Worm (Caenorhabditis elegans) whole organism, late embryonic: ENCODE data around the gene C16C8.21.
A peak's percentile ranks its signal among the peaks of the same experiment; 100 is the strongest.

Experiments
- C08G9.2 ChIP-seq: sonication (generic microtip); optimal IDR thresholded peaks from 2 replicates; lab custom pipeline; 2016; ENCODE audit warnings: mild to moderate bottlenecking, missing genetic modification characterization, moderate library complexity, missing compliant biosample characterization
- F13H6.1 ChIP-seq: sonication (generic microtip); optimal IDR thresholded peaks from 2 replicates; lab custom pipeline; 2016; ENCODE audit warnings: missing genetic modification characterization, missing compliant biosample characterization
- K02D7.2 ChIP-seq: sonication (generic microtip); optimal IDR thresholded peaks from 2 replicates; lab custom pipeline; 2017; ENCODE audit warnings: mild to moderate bottlenecking, missing genetic modification characterization, missing compliant biosample characterization
- K09A11.1 ChIP-seq: sonication (generic microtip); optimal IDR thresholded peaks from 2 replicates; lab custom pipeline; 2017; ENCODE audit warnings: antibody characterized with exemption, mild to moderate bottlenecking, missing genetic modification characterization, missing compliant biosample characterization; ENCODE audit not compliant: insufficient read depth
- Y22D7AL.16 ChIP-seq: sonication (generic microtip); optimal IDR thresholded peaks from 2 replicates; lab custom pipeline; 2016; ENCODE audit warnings: missing genetic modification characterization, missing compliant biosample characterization
- ahr-1 ChIP-seq: sonication (generic microtip); optimal IDR thresholded peaks from 2 replicates; lab custom pipeline; 2016; ENCODE audit warnings: missing genetic modification characterization, missing compliant biosample characterization
- ama-1 ChIP-seq: fragments of 150-350 bp; optimal IDR thresholded peaks from 2 replicates; lab custom pipeline; 2014
- ceh-14 ChIP-seq: sonication (generic microtip); optimal IDR thresholded peaks from 2 replicates; lab custom pipeline; 2016; ENCODE audit warnings: missing genotype, missing genetic modification characterization, missing compliant biosample characterization
- ceh-19 ChIP-seq: fragments of 200-800 bp; sonication (Bioruptor generic); optimal IDR thresholded peaks from 2 replicates; lab custom pipeline; 2018; ENCODE audit warnings: mild to moderate bottlenecking, missing genetic modification characterization, missing compliant biosample characterization
- ceh-2 ChIP-seq: sonication (generic microtip); optimal IDR thresholded peaks from 2 replicates; lab custom pipeline; 2016; ENCODE audit warnings: missing genotype, missing genetic modification characterization, missing compliant biosample characterization
- ceh-22 ChIP-seq: sonication (generic microtip); optimal IDR thresholded peaks from 2 replicates; lab custom pipeline; 2017; ENCODE audit warnings: missing biosample characterization, missing genetic modification characterization
- ceh-30 ChIP-seq: fragments of 150-350 bp; optimal IDR thresholded peaks from 2 replicates; lab custom pipeline; 2014; ENCODE audit warnings: missing biosample characterization, missing genetic modification characterization
- ceh-31 ChIP-seq: sonication (generic microtip); optimal IDR thresholded peaks from 2 replicates; lab custom pipeline; 2016; ENCODE audit warnings: missing genetic modification characterization, missing compliant biosample characterization
- ceh-45 ChIP-seq: fragments of 200-800 bp; sonication (Bioruptor generic); IDR thresholded peaks from 2 replicates; pipeline ENCODE4 v1.3.6; 2022; ENCODE audit warnings: missing genetic modification reagents, missing genetic modification characterization, missing compliant biosample characterization
- ceh-48 ChIP-seq: sonication (generic microtip); optimal IDR thresholded peaks from 2 replicates; lab custom pipeline; 2016; ENCODE audit warnings: missing genetic modification characterization, inconsistent platforms, missing compliant biosample characterization
- ceh-6 ChIP-seq: fragments of 200-800 bp; sonication (Bioruptor generic); optimal IDR thresholded peaks from 2 replicates; lab custom pipeline; 2018; ENCODE audit warnings: mild to moderate bottlenecking, missing genetic modification characterization, missing compliant biosample characterization
- dmd-4 ChIP-seq: sonication (generic microtip); optimal IDR thresholded peaks from 2 replicates; lab custom pipeline; 2016; ENCODE audit warnings: borderline replicate concordance, missing genetic modification characterization, missing compliant biosample characterization
- dve-1 ChIP-seq: sonication (generic microtip); optimal IDR thresholded peaks from 2 replicates; lab custom pipeline; 2017; ENCODE audit warnings: antibody characterized with exemption, mild to moderate bottlenecking, missing genetic modification characterization, missing compliant biosample characterization
- fkh-10 ChIP-seq: fragments of 150-350 bp; optimal IDR thresholded peaks from 2 replicates; lab custom pipeline; 2014; ENCODE audit warnings: missing biosample characterization, missing genetic modification reagents, missing genetic modification characterization
- hlh-15 ChIP-seq: sonication (generic microtip); optimal IDR thresholded peaks from 2 replicates; lab custom pipeline; 2016; ENCODE audit warnings: missing genetic modification characterization, missing compliant biosample characterization
- hlh-30 ChIP-seq: sonication (generic microtip); optimal IDR thresholded peaks from 2 replicates; lab custom pipeline; 2017; ENCODE audit warnings: antibody characterized with exemption, missing genetic modification characterization, missing compliant biosample characterization; ENCODE audit not compliant: insufficient read depth
- hlh-6 ChIP-seq: sonication (generic microtip); optimal IDR thresholded peaks from 2 replicates; lab custom pipeline; 2016; ENCODE audit warnings: missing genotype, missing genetic modification characterization, missing compliant biosample characterization
- lim-6 ChIP-seq: sonication (generic microtip); optimal IDR thresholded peaks from 2 replicates; lab custom pipeline; 2016; ENCODE audit warnings: missing genetic modification characterization, missing compliant biosample characterization
- madf-2 ChIP-seq: sonication (generic microtip); optimal IDR thresholded peaks from 2 replicates; lab custom pipeline; 2017; ENCODE audit warnings: missing genetic modification characterization, missing compliant biosample characterization
- nfya-1 ChIP-seq: sonication (generic microtip); optimal IDR thresholded peaks from 2 replicates; lab custom pipeline; 2017; ENCODE audit warnings: missing genetic modification characterization, mild to moderate bottlenecking, missing compliant biosample characterization, antibody characterized with exemption, moderate library complexity
- nhr-11 ChIP-seq: fragments of 150-350 bp; optimal IDR thresholded peaks from 2 replicates; lab custom pipeline; 2014; ENCODE audit warnings: missing biosample characterization, missing genetic modification characterization
- nhr-232 ChIP-seq: sonication (generic microtip); optimal IDR thresholded peaks from 2 replicates; lab custom pipeline; 2016; ENCODE audit warnings: missing genetic modification characterization, missing compliant biosample characterization
- odd-2 ChIP-seq: sonication (generic microtip); optimal IDR thresholded peaks from 2 replicates; lab custom pipeline; 2017; ENCODE audit warnings: antibody characterized with exemption, mild to moderate bottlenecking, missing genetic modification characterization, missing compliant biosample characterization
- pha-2 ChIP-seq: sonication (generic microtip); optimal IDR thresholded peaks from 2 replicates; lab custom pipeline; 2017; ENCODE audit warnings: mild to moderate bottlenecking, missing genetic modification characterization, missing compliant biosample characterization
- pha-4 ChIP-seq: fragments of 150-350 bp; optimal IDR thresholded peaks from 2 replicates; lab custom pipeline; 2018; ENCODE audit warnings: missing biosample characterization, missing genetic modification reagents, missing genetic modification characterization
- pqm-1 ChIP-seq: sonication (generic microtip); optimal IDR thresholded peaks from 2 replicates; lab custom pipeline; 2016; ENCODE audit warnings: missing genetic modification characterization, missing compliant biosample characterization
- sox-4 ChIP-seq: sonication (generic microtip); optimal IDR thresholded peaks from 2 replicates; lab custom pipeline; 2017; ENCODE audit warnings: mild to moderate bottlenecking, missing genetic modification characterization, inconsistent platforms, missing compliant biosample characterization
- tbx-7 ChIP-seq: sonication (generic microtip); optimal IDR thresholded peaks from 2 replicates; lab custom pipeline; 2016; ENCODE audit warnings: missing genotype, missing genetic modification characterization, missing compliant biosample characterization
- unc-3 ChIP-seq, 2 experiments: fragments of 200-800 bp in 1 of 2; sonication (Bioruptor generic) in 1 of 2; sonication (generic microtip) in 1 of 2; conservative IDR thresholded peaks in 1 of 2; optimal IDR thresholded peaks in 1 of 2; 2 replicates each; pipeline versions ENCODE4 v1.3.6 to Lab custom; 2016 to 2022; ENCODE audit warnings: missing compliant biosample characterization in 2 of 2, missing genetic modification characterization in 2 of 2, missing genetic modification reagents in 1 of 2
- unc-55 ChIP-seq: sonication (generic microtip); optimal IDR thresholded peaks from 2 replicates; lab custom pipeline; 2017; ENCODE audit warnings: missing biosample characterization, missing genetic modification reagents, missing genetic modification characterization
- ztf-16 ChIP-seq: sonication (generic microtip); optimal IDR thresholded peaks from 2 replicates; lab custom pipeline; 2017; ENCODE audit warnings: missing genetic modification characterization, missing compliant biosample characterization

The C16C8.21 gene

DNA sequence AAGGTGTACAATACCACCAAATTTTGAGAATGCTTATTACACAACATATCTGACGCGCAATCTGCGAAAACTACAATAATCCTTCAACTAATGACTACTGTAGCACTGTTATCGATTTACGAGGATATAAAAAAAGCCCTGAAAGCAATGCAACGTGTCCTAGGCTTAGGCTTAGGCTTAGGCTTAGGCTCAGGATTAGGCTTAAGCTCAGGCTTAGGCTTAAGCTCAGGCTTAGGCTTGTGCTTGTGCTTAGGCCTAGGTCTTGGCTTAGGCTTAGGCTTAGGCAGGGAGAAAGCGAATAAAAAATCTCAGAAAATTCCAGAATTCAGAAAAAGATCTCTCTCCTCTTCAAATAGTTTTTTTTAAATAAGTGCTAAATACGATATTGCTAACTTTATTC, 11.2 kb downstream of the C16C8.21 start:
- TF ChIP-seq dve-1 (tag; lab: Kevin White, UChicago) (peak; percentile 79), ahr-1 (tag; lab: Kevin White, UChicago) (no peak)

DNA sequence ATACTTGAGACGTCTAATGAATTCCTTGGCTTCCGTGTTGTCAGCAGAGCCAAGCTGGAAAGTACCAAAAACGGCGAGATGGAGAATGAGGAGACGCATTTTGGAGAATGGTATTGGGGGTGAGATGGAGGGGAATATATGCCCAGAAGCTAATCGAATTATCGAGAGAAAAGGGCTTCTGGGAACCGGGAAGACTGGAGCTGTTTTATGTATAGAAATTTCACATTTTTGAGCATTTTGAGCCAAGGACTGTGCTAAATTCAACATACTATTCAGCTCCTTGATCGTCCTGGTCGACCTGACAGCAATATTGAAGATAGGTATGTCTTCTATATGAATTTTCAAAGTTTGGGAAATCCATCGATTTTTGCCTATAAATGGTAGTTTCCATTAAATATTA, 12.0 kb downstream of the C16C8.21 start, which contains the start of gene C16C8.7:
Gene C16C8.7 (minus strand): TSS at position 101 of the 400 bp plus-strand sequence.
- no peak for TF ChIP-seq ceh-22 (tag; lab: Kevin White, UChicago)
- TF ChIP-seq nhr-232 (tag; lab: Kevin White, UChicago), result no peak
- TF ChIP-seq unc-3 (GFP tag; conservative IDR thresholded peaks at IDR 0.05; lab: Robert Waterston, UW), result no peak
- no peak for TF ChIP-seq unc-3 (tag; optimal IDR thresholded peaks at IDR 0.05; lab: Kevin White, UChicago)
- TF ChIP-seq nfya-1 (tag; lab: Kevin White, UChicago), result no peak
- no peak for TF ChIP-seq ceh-45
- TF ChIP-seq ceh-19 (GFP tag; lab: Kevin White, UChicago), result no peak
- no peak for TF ChIP-seq hlh-15 (tag; lab: Kevin White, UChicago)
- TF ChIP-seq hlh-30 (tag; lab: Kevin White, UChicago), result no peak
- TF ChIP-seq pha-4, result no peak
- no peak for TF ChIP-seq pha-2 (tag; lab: Kevin White, UChicago)
- no peak for TF ChIP-seq dmd-4 (tag; lab: Kevin White, UChicago)
- no peak for TF ChIP-seq K09A11.1
- TF ChIP-seq pqm-1 (tag; lab: Kevin White, UChicago), result no peak
- TF ChIP-seq fkh-10 (GFP tag; lab: Kevin White, UChicago), result no peak
- TF ChIP-seq Y22D7AL.16, result no peak
- no peak for TF ChIP-seq sox-4 (tag; lab: Kevin White, UChicago)

DNA sequence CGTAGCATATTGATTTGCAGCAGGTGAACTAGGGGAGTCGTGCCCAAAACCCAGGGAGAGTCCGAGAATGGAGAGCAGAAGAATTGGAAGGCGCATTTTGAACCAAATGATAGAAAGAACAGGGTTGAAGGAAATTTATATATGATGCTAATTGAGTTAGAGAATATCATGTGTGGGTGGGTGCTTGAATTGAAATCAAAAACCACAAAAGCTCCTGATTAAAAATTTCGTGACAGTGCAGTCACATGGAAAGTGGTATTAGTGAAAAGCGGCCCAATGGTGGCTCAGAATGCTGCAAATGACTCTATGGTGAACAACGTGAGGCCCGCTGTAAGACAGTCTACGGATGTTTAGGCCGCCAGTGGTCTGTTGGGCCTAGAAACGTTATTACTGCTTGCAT, 13.6 kb downstream of the C16C8.21 start, which contains the start of gene C16C8.8:
Gene C16C8.8 (minus strand): TSS at position 101 of the 400 bp plus-strand sequence.
- TF ChIP-seq ceh-6 (GFP tag; lab: Kevin White, UChicago) (no peak), ztf-16 (tag; lab: Kevin White, UChicago) (no peak), ama-1 (lab: Kevin White, UChicago) (no peak), ceh-31 (tag; lab: Kevin White, UChicago) (no peak), C08G9.2 (tag; lab: Kevin White, UChicago) (no peak), odd-2 (tag; lab: Kevin White, UChicago) (no peak), madf-2 (tag; lab: Kevin White, UChicago) (no peak), nhr-11 (tag; lab: Kevin White, UChicago) (no peak), lim-6 (tag; lab: Kevin White, UChicago) (no peak)

DNA sequence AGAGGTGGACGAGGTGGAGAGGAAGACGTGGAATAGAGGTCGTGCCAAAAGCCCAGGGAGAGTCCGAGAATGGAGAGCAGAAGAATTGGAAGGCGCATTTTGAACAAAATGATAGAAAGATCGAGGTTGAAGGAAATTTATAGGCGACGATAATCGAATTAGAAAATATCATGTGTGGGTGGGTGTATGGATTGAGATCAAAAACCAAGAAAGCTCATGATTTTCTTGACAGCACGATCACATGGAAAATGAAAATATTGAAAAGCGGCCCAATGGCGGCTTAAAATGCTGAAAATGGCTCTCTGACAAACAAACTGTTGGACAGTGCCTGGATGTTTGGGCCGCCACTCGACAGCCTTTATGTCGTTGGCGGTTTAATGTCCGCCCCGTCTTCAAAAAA, 15.1 kb downstream of the C16C8.21 start, which contains the start of gene C16C8.9:
Gene C16C8.9 (minus strand): TSS at position 101 of the 400 bp plus-strand sequence.
- TF ChIP-seq F13H6.1 (tag; lab: Kevin White, UChicago), result no peak
- TF ChIP-seq ama-1 (lab: Kevin White, UChicago), result no peak
- TF ChIP-seq ceh-31 (tag; lab: Kevin White, UChicago), result no peak
- no peak for TF ChIP-seq Y22D7AL.16
- TF ChIP-seq K02D7.2, result no peak
- no peak for TF ChIP-seq ceh-30
- TF ChIP-seq ceh-2 (tag; lab: Kevin White, UChicago), result no peak
- no peak for TF ChIP-seq ahr-1 (tag; lab: Kevin White, UChicago)
- TF ChIP-seq odd-2 (tag; lab: Kevin White, UChicago), result no peak
- no peak for TF ChIP-seq sox-4 (tag; lab: Kevin White, UChicago)
- no peak for TF ChIP-seq ceh-14 (tag; lab: Kevin White, UChicago)
- TF ChIP-seq unc-55, result no peak
- no peak for TF ChIP-seq madf-2 (tag; lab: Kevin White, UChicago)
- TF ChIP-seq dve-1 (tag; lab: Kevin White, UChicago), result no peak
- no peak for TF ChIP-seq ceh-6 (GFP tag; lab: Kevin White, UChicago)
- no peak for TF ChIP-seq dmd-4 (tag; lab: Kevin White, UChicago)
- no peak for TF ChIP-seq nfya-1 (tag; lab: Kevin White, UChicago)
- TF ChIP-seq ceh-48 (tag; lab: Kevin White, UChicago), result no peak
- no peak for TF ChIP-seq hlh-6 (tag; lab: Kevin White, UChicago)
- no peak for TF ChIP-seq tbx-7
- TF ChIP-seq, all 69 proteins: peak for 0
